Worm (Caenorhabditis elegans) whole organism, young adult: ENCODE measurements around the gene H18N23.2.

Source experiments
- F10E7.11 ChIP-seq: sonication (generic microtip); optimal IDR thresholded peaks from 2 replicates; lab custom pipeline; 2017; ENCODE audit warnings: mild to moderate bottlenecking, missing genetic modification characterization, moderate library complexity, missing compliant biosample characterization
- F22D6.2 ChIP-seq: sonication (generic microtip); optimal IDR thresholded peaks from 2 replicates; lab custom pipeline; 2016; ENCODE audit warnings: mild to moderate bottlenecking, missing genetic modification characterization, missing compliant biosample characterization
- F49E8.2 ChIP-seq: sonication (generic microtip); optimal IDR thresholded peaks from 3 replicates; lab custom pipeline; 2017; ENCODE audit warnings: missing genetic modification characterization, mild to moderate bottlenecking, missing compliant biosample characterization, antibody characterized with exemption, moderate library complexity; ENCODE audit not compliant: insufficient read depth
- F52B5.7 ChIP-seq: sonication (generic microtip); optimal IDR thresholded peaks from 2 replicates; lab custom pipeline; 2016; ENCODE audit warnings: mild to moderate bottlenecking, missing genetic modification characterization, missing compliant biosample characterization
- F57A8.1 ChIP-seq: fragments of 200-800 bp; sonication (Bioruptor generic); optimal IDR thresholded peaks from 2 replicates; lab custom pipeline; 2018; ENCODE audit warnings: mild to moderate bottlenecking, missing genetic modification characterization, moderate library complexity, missing compliant biosample characterization
- F57C9.4 ChIP-seq: sonication (generic microtip); optimal IDR thresholded peaks from 2 replicates; lab custom pipeline; 2017; ENCODE audit warnings: mild to moderate bottlenecking, missing genetic modification characterization, missing compliant biosample characterization
- K11D2.4 ChIP-seq: fragments of 200-800 bp; sonication (Bioruptor generic); IDR thresholded peaks from 2 replicates; pipeline ENCODE4 v1.3.6; 2022; ENCODE audit warnings: missing genetic modification reagents, missing genetic modification characterization, missing compliant biosample characterization
- T07F8.4 ChIP-seq: sonication (generic microtip); optimal IDR thresholded peaks from 2 replicates; lab custom pipeline; 2016; ENCODE audit warnings: mild to moderate bottlenecking, missing genetic modification characterization, moderate library complexity, missing compliant biosample characterization
- T26A5.8 ChIP-seq: sonication (generic microtip); optimal IDR thresholded peaks from 2 replicates; lab custom pipeline; 2016; ENCODE audit warnings: missing genetic modification characterization, missing compliant biosample characterization
- Y53F4B.3 ChIP-seq: fragments of 200-800 bp; sonication (Bioruptor generic); IDR thresholded peaks from 2 replicates; pipeline ENCODE4 v1.3.6; 2022; ENCODE audit warnings: missing genetic modification reagents, missing genetic modification characterization, missing compliant biosample characterization
- Y56A3A.18 ChIP-seq: fragments of 200-800 bp; sonication (Bioruptor generic); IDR thresholded peaks from 2 replicates; pipeline ENCODE4 v1.3.6; 2022; ENCODE audit warnings: missing genetic modification reagents, missing genetic modification characterization, missing compliant biosample characterization
- ama-1 ChIP-seq, 3 experiments: fragments of 150-350 bp in 1 of 3; sonication (generic microtip) in 2 of 3; optimal IDR thresholded peaks; 2 replicates each; lab custom pipeline; 2014 to 2018; ENCODE audit warnings: missing biosample characterization in 2 of 3, missing genetic modification characterization in 2 of 3, missing genetic modification reagents in 2 of 3
- aptf-2 ChIP-seq: fragments of 200-800 bp; sonication (Bioruptor generic); conservative IDR thresholded peaks from 2 replicates; pipeline ENCODE4 v1.3.6; 2022; ENCODE audit warnings: missing genetic modification reagents, missing genetic modification characterization, missing compliant biosample characterization
- athp-1 ChIP-seq: sonication (generic microtip); optimal IDR thresholded peaks from 2 replicates; lab custom pipeline; 2017; ENCODE audit warnings: mild to moderate bottlenecking, missing genetic modification characterization, missing compliant biosample characterization
- attf-6 ChIP-seq: fragments of 200-800 bp; sonication (Bioruptor generic); IDR thresholded peaks from 2 replicates; pipeline ENCODE4 v1.3.6; 2022; ENCODE audit warnings: missing genetic modification reagents, missing genetic modification characterization, missing compliant biosample characterization
- ccch-3 ChIP-seq: fragments of 200-800 bp; sonication (Bioruptor generic); optimal IDR thresholded peaks from 2 replicates; lab custom pipeline; 2018; ENCODE audit warnings: mild to moderate bottlenecking, missing genetic modification characterization, missing compliant biosample characterization
- ceh-79 ChIP-seq: sonication (generic microtip); optimal IDR thresholded peaks from 2 replicates; lab custom pipeline; 2017; ENCODE audit warnings: mild to moderate bottlenecking, missing genetic modification characterization, missing compliant biosample characterization
- dpff-1 ChIP-seq: sonication (generic microtip); optimal IDR thresholded peaks from 2 replicates; lab custom pipeline; 2017; ENCODE audit warnings: mild to moderate bottlenecking, missing genetic modification characterization, missing compliant biosample characterization
- hlh-26 ChIP-seq: fragments of 200-800 bp; sonication (Bioruptor generic); conservative IDR thresholded peaks from 2 replicates; pipeline ENCODE4 v1.3.6; 2022; ENCODE audit warnings: missing genetic modification reagents, missing genetic modification characterization, missing compliant biosample characterization
- hmg-20 ChIP-seq: fragments of 200-800 bp; sonication (Bioruptor generic); IDR thresholded peaks from 2 replicates; pipeline ENCODE4 v1.3.6; 2022; ENCODE audit warnings: missing genetic modification reagents, missing genetic modification characterization, missing compliant biosample characterization
- hsf-1 ChIP-seq: fragments of 200-800 bp; sonication (Bioruptor generic); IDR thresholded peaks from 2 replicates; pipeline ENCODE4 v1.3.6; 2022; ENCODE audit warnings: missing genetic modification reagents, missing genetic modification characterization, missing compliant biosample characterization
- lag-1 ChIP-seq: fragments of 200-800 bp; sonication (Bioruptor generic); IDR thresholded peaks from 2 replicates; pipeline ENCODE4 v1.3.6; 2022; ENCODE audit warnings: missing genetic modification reagents, missing genetic modification characterization, missing compliant biosample characterization
- lin-40 ChIP-seq: sonication (generic microtip); optimal IDR thresholded peaks from 2 replicates; lab custom pipeline; 2016; ENCODE audit warnings: missing genetic modification characterization, mild to moderate bottlenecking, missing compliant biosample characterization, missing genotype, missing genetic modification reagents
- lin-54 ChIP-seq: fragments of 200-800 bp; sonication (Bioruptor generic); optimal IDR thresholded peaks from 2 replicates; lab custom pipeline; 2018; ENCODE audit warnings: mild to moderate bottlenecking, missing genetic modification characterization, missing compliant biosample characterization
- lsl-1 ChIP-seq: fragments of 200-800 bp; sonication (Bioruptor generic); optimal IDR thresholded peaks from 2 replicates; lab custom pipeline; 2018; ENCODE audit warnings: mild to moderate bottlenecking, missing genetic modification characterization, moderate library complexity, missing compliant biosample characterization
- lsy-27 ChIP-seq: sonication (generic microtip); optimal IDR thresholded peaks from 2 replicates; lab custom pipeline; 2017; ENCODE audit warnings: missing genetic modification characterization, mild to moderate bottlenecking, missing compliant biosample characterization, antibody characterized with exemption, missing genotype, borderline replicate concordance; ENCODE audit not compliant: insufficient read depth
- mcd-1 ChIP-seq: fragments of 200-800 bp; sonication (Bioruptor generic); IDR thresholded peaks from 2 replicates; pipeline ENCODE4 v1.3.6; 2022; ENCODE audit warnings: missing genetic modification reagents, missing genetic modification characterization, missing compliant biosample characterization
- mxl-1 ChIP-seq: sonication (generic microtip); optimal IDR thresholded peaks from 2 replicates; lab custom pipeline; 2016; ENCODE audit warnings: missing genetic modification characterization, missing compliant biosample characterization
- nfya-1 ChIP-seq: sonication (generic microtip); optimal IDR thresholded peaks from 2 replicates; lab custom pipeline; 2017; ENCODE audit warnings: antibody characterized with exemption, missing compliant biosample characterization, missing genetic modification characterization, borderline replicate concordance; ENCODE audit not compliant: insufficient read depth
- nhr-27 ChIP-seq: fragments of 200-800 bp; sonication (Bioruptor generic); optimal IDR thresholded peaks from 2 replicates; lab custom pipeline; 2018; ENCODE audit warnings: mild to moderate bottlenecking, missing genetic modification characterization, moderate library complexity, missing compliant biosample characterization
- nhr-80 ChIP-seq: sonication (generic microtip); optimal IDR thresholded peaks from 2 replicates; lab custom pipeline; 2016; ENCODE audit warnings: missing genetic modification characterization, missing compliant biosample characterization
- pbrm-1 ChIP-seq: fragments of 200-800 bp; sonication (Bioruptor generic); IDR thresholded peaks from 2 replicates; pipeline ENCODE4 v1.3.6; 2022; ENCODE audit warnings: missing genetic modification reagents, missing genetic modification characterization, missing compliant biosample characterization
- snpc-1.3 ChIP-seq: sonication (generic microtip); optimal IDR thresholded peaks from 2 replicates; lab custom pipeline; 2017; ENCODE audit warnings: missing genetic modification characterization, mild to moderate bottlenecking, missing compliant biosample characterization, antibody characterized with exemption, moderate library complexity, missing genotype, missing genetic modification reagents; ENCODE audit not compliant: insufficient read depth
- somi-1 ChIP-seq: fragments of 200-800 bp; sonication (Bioruptor generic); optimal IDR thresholded peaks from 2 replicates; lab custom pipeline; 2018; ENCODE audit warnings: mild to moderate bottlenecking, missing genetic modification characterization, missing compliant biosample characterization
- tbp1 ChIP-seq: fragments of 200-800 bp; sonication (Bioruptor generic); optimal IDR thresholded peaks from 2 replicates; lab custom pipeline; 2018; ENCODE audit warnings: mild to moderate bottlenecking, missing genetic modification characterization, missing compliant biosample characterization
- unc-130 ChIP-seq: sonication (generic microtip); optimal IDR thresholded peaks from 2 replicates; lab custom pipeline; 2016; ENCODE audit warnings: missing genetic modification reagents, missing genetic modification characterization, missing compliant biosample characterization
- zfh-2 ChIP-seq: fragments of 200-800 bp; sonication (Bioruptor generic); conservative IDR thresholded peaks from 2 replicates; pipeline ENCODE4 v1.3.6; 2022; ENCODE audit warnings: missing genetic modification reagents, missing genetic modification characterization, missing compliant biosample characterization
- ztf-18 ChIP-seq: sonication (generic microtip); optimal IDR thresholded peaks from 2 replicates; lab custom pipeline; 2016; ENCODE audit warnings: missing genotype, mild to moderate bottlenecking, missing genetic modification characterization, missing compliant biosample characterization
- ztf-6 ChIP-seq: fragments of 200-800 bp; sonication (Bioruptor generic); IDR thresholded peaks from 2 replicates; pipeline ENCODE4 v1.3.6; 2022; ENCODE audit warnings: missing genetic modification reagents, missing genetic modification characterization, missing compliant biosample characterization

The H18N23.2 gene

DNA sequence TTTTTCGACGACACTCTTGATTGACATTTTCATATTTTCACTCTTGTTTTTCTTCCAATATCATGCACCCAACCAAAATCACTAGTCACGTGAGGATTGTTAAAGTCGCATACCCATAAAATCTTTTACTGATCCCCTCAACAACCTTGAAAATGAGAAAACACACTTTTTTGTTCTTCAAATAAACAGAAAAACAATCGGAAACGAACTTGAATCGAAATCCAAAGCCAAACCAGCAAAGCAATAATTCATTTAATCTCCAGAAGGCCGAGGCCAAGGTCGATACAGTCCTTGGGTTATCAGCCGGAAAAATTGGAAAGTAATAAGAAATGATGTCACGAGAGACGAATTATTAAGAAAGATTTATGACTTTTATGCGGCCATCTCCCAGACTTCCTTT lies 3.1 kb upstream of the H18N23.2 start:
- TF ChIP-seq hmg-20 (GFP tag; lab: Robert Waterston, UW) (no peak), T07F8.4 (tag; lab: Kevin White, UChicago) (no peak), pbrm-1 (GFP tag; lab: Robert Waterston, UW) (no peak), lsl-1 (GFP tag; lab: Kevin White, UChicago) (no peak), hlh-26 (no peak), ztf-18 (tag; lab: Kevin White, UChicago) (no peak)

DNA sequence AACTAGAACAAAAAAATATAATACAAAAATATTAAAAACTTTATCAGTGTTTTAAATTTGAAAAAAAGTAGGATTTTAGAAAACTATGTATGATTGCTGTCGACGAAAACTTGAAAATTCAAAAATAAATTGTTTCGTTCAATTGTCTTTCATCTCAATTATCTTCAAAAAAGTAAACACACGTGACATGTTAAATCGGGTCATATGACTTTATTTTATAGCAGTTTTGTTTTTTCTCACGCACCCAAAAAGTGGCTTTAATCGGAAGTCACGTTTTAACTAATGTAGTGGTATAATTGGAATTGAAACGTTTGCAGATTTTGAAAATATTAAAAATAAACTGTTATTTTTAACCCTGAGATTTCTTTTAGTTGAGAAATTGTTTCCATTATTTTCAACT lies 2.2 kb upstream of the H18N23.2 start:
- TF ChIP-seq lag-1 (GFP tag; lab: Robert Waterston, UW): no peak
- TF ChIP-seq tbp1 (GFP tag; lab: Kevin White, UChicago): no peak
- TF ChIP-seq ztf-6: no peak
- TF ChIP-seq hsf-1 (GFP tag; lab: Robert Waterston, UW): no peak
- TF ChIP-seq T26A5.8: no peak
- no peak for TF ChIP-seq lin-40 (tag; lab: Kevin White, UChicago)
- no peak for TF ChIP-seq pbrm-1 (GFP tag; lab: Robert Waterston, UW)
- TF ChIP-seq dpff-1: no peak
- no peak for TF ChIP-seq unc-130 (GFP tag; lab: Kevin White, UChicago)
- no peak for TF ChIP-seq F57C9.4 (tag; lab: Kevin White, UChicago)
- TF ChIP-seq mcd-1: no peak
- TF ChIP-seq zfh-2 (GFP tag; lab: Robert Waterston, UW): no peak
- no peak for TF ChIP-seq nhr-27 (tag; lab: Kevin White, UChicago)
- no peak for TF ChIP-seq mxl-1 (tag; lab: Kevin White, UChicago)
- no peak for TF ChIP-seq ama-1 (optimal IDR thresholded peaks at IDR 0.05; lab: Kevin White, UChicago)
- no peak for TF ChIP-seq ama-1 (GFP tag; optimal IDR thresholded peaks at IDR 0.05; lab: Kevin White, UChicago)

DNA sequence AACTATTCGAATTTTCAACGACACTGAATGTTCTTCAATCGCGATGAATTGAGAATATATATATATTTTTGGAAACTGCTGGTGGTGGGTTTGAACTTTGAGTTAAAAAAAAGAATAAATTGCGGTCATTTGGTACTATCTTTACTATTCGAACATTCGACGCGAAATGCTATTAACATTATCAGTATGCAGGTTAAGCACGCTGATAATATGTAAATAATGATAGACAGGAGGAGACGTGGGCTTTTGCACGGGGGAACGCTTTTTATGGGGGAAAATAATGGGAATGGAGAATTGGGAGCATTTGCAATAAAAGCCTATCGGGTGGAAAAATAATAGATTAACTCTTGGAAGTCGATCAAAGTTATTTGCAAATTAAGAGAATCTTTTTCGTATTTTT lies 1.7 kb downstream of the H18N23.2 start:
- TF ChIP-seq nfya-1 (tag; lab: Kevin White, UChicago) (no peak), nhr-80 (tag; lab: Kevin White, UChicago) (peak; percentile 46)
- TF ChIP-seq, all 124 proteins: peak for 1

DNA sequence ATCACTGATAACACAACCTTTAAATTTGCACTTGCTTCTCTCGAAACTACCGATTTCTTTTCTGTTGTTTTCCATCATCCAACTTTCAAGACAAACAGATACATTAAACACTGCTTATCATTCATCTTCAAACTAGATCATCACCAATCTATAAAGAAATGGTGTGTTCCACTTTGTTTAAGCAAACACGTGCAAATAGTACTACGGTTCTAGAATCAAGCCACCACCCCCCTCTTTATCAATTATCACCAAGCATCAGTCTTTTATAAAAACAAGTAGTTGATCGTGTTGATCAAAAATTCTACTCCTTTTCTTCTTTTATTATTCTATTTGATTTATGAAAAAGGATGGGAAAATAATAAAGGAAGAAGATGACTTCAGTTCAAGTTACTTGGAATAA lies 2.2 kb downstream of the H18N23.2 start:
- TF ChIP-seq attf-6 (GFP tag; lab: Robert Waterston, UW) (no peak), F22D6.2 (tag; lab: Kevin White, UChicago) (no peak), Y56A3A.18 (GFP tag; lab: Robert Waterston, UW) (no peak), lsy-27 (tag; lab: Kevin White, UChicago) (no peak), K11D2.4 (GFP tag; lab: Robert Waterston, UW) (no peak), ccch-3 (GFP tag; lab: Kevin White, UChicago) (no peak), F10E7.11 (tag; lab: Kevin White, UChicago) (no peak), F49E8.2 (no peak), Y53F4B.3 (no peak), hsf-1 (GFP tag; lab: Robert Waterston, UW) (no peak), F57A8.1 (GFP tag; lab: Kevin White, UChicago) (no peak), F52B5.7 (tag; lab: Kevin White, UChicago) (no peak), snpc-1.3 (tag; lab: Kevin White, UChicago) (no peak), mcd-1 (no peak), ceh-79 (tag; lab: Kevin White, UChicago) (no peak), athp-1 (tag; lab: Kevin White, UChicago) (no peak), dpff-1 (no peak), lin-54 (GFP tag; lab: Kevin White, UChicago) (no peak), somi-1 (GFP tag; lab: Kevin White, UChicago) (no peak), aptf-2 (GFP tag; lab: Robert Waterston, UW) (no peak)
- TF ChIP-seq, all 124 proteins: peak for 0
